Worm (Caenorhabditis elegans): ENCODE data around the gene T22B7.4.

DNA sequence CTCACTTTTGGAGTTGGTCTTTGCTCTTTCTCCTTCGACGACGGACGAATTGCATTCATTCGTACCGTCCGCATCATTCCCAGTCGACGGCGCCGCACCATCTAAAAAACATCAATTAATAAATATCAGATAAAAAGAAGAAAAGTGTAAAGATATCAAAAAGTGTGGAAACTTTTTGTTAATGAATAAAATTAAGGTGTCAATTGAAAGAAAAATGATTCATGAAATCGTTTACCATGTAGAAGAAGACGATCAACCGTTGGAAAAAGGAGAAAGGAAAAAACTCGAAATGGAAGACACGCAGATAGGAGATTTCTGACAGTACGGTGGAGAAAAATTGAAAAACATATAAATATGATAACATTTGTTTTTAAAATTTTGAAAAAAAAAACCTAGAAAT, 38.9 kb upstream of the T22B7.4 start, which contains the start of gene set-19:
- no peak for TF ChIP-seq fkh-6 (tag; optimal IDR thresholded peaks at IDR 0.05)
- TF ChIP-seq ama-1 (optimal IDR thresholded peaks at IDR 0.05): no peak
- no peak for TF ChIP-seq odd-2 (tag; optimal IDR thresholded peaks at IDR 0.05)
- TF ChIP-seq pha-4 (tag; optimal IDR thresholded peaks at IDR 0.05): no peak
- no peak for TF ChIP-seq ets-4 (tag; optimal IDR thresholded peaks at IDR 0.05)
- TF ChIP-seq elt-2 (tag; optimal IDR thresholded peaks at IDR 0.05): no peak
- no peak for TF ChIP-seq npax-4 (tag; optimal IDR thresholded peaks at IDR 0.05)

Measured in whole organism, late embryonic.